Worm (Caenorhabditis elegans) whole organism, L1 larva: ENCODE data around the gene T05A7.3.

Experiments used
- C04F5.9 ChIP-seq: sonication (generic microtip); optimal IDR thresholded peaks from 2 replicates; lab custom pipeline; 2016; ENCODE audit warnings: missing genetic modification characterization, missing compliant biosample characterization
- aha-1 ChIP-seq: fragments of 150-350 bp; optimal IDR thresholded peaks from 2 replicates; lab custom pipeline; 2014; ENCODE audit warnings: missing biosample characterization, missing genetic modification characterization
- blmp-1 ChIP-seq: fragments of 150-350 bp; optimal IDR thresholded peaks from 2 replicates; lab custom pipeline; 2014; ENCODE audit warnings: missing biosample characterization, missing genetic modification characterization
- ceh-63 ChIP-seq: fragments of 200-800 bp; sonication (Bioruptor generic); optimal IDR thresholded peaks from 2 replicates; lab custom pipeline; 2018; ENCODE audit warnings: mild to moderate bottlenecking, missing genetic modification characterization, missing compliant biosample characterization
- ceh-82 ChIP-seq, 3 experiments: fragments of 150-350 bp in 1 of 3; sonication (generic microtip) in 2 of 3; optimal IDR thresholded peaks; 2 replicates each; lab custom pipeline; 2014 to 2017; ENCODE audit warnings: missing biosample characterization in 3 of 3, missing genetic modification characterization in 3 of 3
- dpl-1 ChIP-seq, 3 experiments: fragments of 150-350 bp in 2 of 3; sonication (generic microtip) in 1 of 3; optimal IDR thresholded peaks; 2 replicates each; lab custom pipeline; 2014 to 2017; ENCODE audit warnings: missing biosample characterization in 3 of 3, missing genetic modification characterization in 3 of 3, missing genetic modification reagents in 3 of 3
- efl-1 ChIP-seq, 4 experiments: fragments of 150-350 bp; optimal IDR thresholded peaks in 3 of 4; peaks in 1 of 4; 1 replicate in 1 of 4; 2 replicates in 3 of 4; lab custom pipeline; 2014; ENCODE audit warnings: missing biosample characterization in 2 of 4, missing genetic modification characterization in 2 of 4, missing genetic modification reagents in 2 of 4
- egl-13 ChIP-seq: sonication (generic microtip); optimal IDR thresholded peaks from 2 replicates; lab custom pipeline; 2016; ENCODE audit warnings: missing genotype, missing genetic modification reagents, missing genetic modification characterization, missing compliant biosample characterization
- elt-2 ChIP-seq: sonication (generic microtip); optimal IDR thresholded peaks from 2 replicates; lab custom pipeline; 2016; ENCODE audit warnings: missing genetic modification characterization, mild to moderate bottlenecking, inconsistent platforms, missing compliant biosample characterization, missing genetic modification reagents
- ets-5 ChIP-seq: fragments of 200-800 bp; sonication (Bioruptor generic); IDR thresholded peaks from 2 replicates; pipeline ENCODE4 v1.3.6; 2022; ENCODE audit warnings: missing genetic modification characterization, missing compliant biosample characterization
- fkh-10 ChIP-seq: sonication (generic microtip); optimal IDR thresholded peaks from 2 replicates; lab custom pipeline; 2017; ENCODE audit warnings: missing biosample characterization, missing genetic modification reagents, missing genetic modification characterization
- fkh-4 ChIP-seq: sonication (generic microtip); optimal IDR thresholded peaks from 2 replicates; lab custom pipeline; 2016; ENCODE audit warnings: missing compliant biosample characterization, missing genetic modification characterization, borderline replicate concordance
- fkh-8 ChIP-seq: sonication (generic microtip); optimal IDR thresholded peaks from 2 replicates; lab custom pipeline; 2016; ENCODE audit warnings: mild to moderate bottlenecking, missing genetic modification characterization, missing compliant biosample characterization
- fos-1 ChIP-seq: fragments of 150-350 bp; optimal IDR thresholded peaks from 2 replicates; lab custom pipeline; 2014; ENCODE audit warnings: missing biosample characterization, missing genetic modification characterization
- hlh-17 ChIP-seq: fragments of 200-800 bp; sonication (Bioruptor generic); optimal IDR thresholded peaks from 2 replicates; lab custom pipeline; 2018; ENCODE audit warnings: missing genetic modification characterization, mild to moderate bottlenecking, missing compliant biosample characterization, moderate library complexity, borderline replicate concordance
- hlh-4 ChIP-seq: sonication (generic microtip); optimal IDR thresholded peaks from 2 replicates; lab custom pipeline; 2016; ENCODE audit warnings: mild to moderate bottlenecking, missing genetic modification characterization, missing compliant biosample characterization
- hpl-2 ChIP-seq: fragments of 150-350 bp; optimal IDR thresholded peaks from 2 replicates; lab custom pipeline; 2014; ENCODE audit warnings: missing biosample characterization, missing genetic modification reagents, missing genetic modification characterization
- jun-1 ChIP-seq: fragments of 150-350 bp; optimal IDR thresholded peaks from 2 replicates; lab custom pipeline; 2014; ENCODE audit warnings: missing biosample characterization, missing genetic modification reagents, missing genetic modification characterization
- lin-14 ChIP-seq: fragments of 200-800 bp; sonication (Bioruptor generic); optimal IDR thresholded peaks from 2 replicates; lab custom pipeline; 2018; ENCODE audit warnings: mild to moderate bottlenecking, missing genetic modification characterization, moderate library complexity, missing compliant biosample characterization
- lin-35 ChIP-seq, 2 experiments: fragments of 150-350 bp; optimal IDR thresholded peaks; 2 replicates each; lab custom pipeline; 2014; ENCODE audit warnings: missing biosample characterization in 2 of 2, missing genetic modification characterization in 2 of 2, missing genetic modification reagents in 2 of 2
- lin-39 ChIP-seq: fragments of 150-350 bp; optimal IDR thresholded peaks from 2 replicates; lab custom pipeline; 2014; ENCODE audit warnings: missing biosample characterization, missing genetic modification reagents, missing genetic modification characterization
- lsy-2 ChIP-seq, 2 experiments: fragments of 150-350 bp; optimal IDR thresholded peaks; 2 replicates each; lab custom pipeline; 2014; ENCODE audit warnings: missing biosample characterization in 2 of 2, missing genetic modification characterization in 2 of 2
- nhr-11 ChIP-seq: fragments of 150-350 bp; optimal IDR thresholded peaks from 2 replicates; lab custom pipeline; 2014; ENCODE audit warnings: missing biosample characterization, missing genetic modification characterization
- nhr-20 ChIP-seq: sonication (generic microtip); optimal IDR thresholded peaks from 2 replicates; lab custom pipeline; 2016; ENCODE audit warnings: mild to moderate bottlenecking, missing genetic modification characterization, missing compliant biosample characterization
- nhr-237 ChIP-seq: fragments of 150-350 bp; optimal IDR thresholded peaks from 2 replicates; lab custom pipeline; 2014; ENCODE audit warnings: missing biosample characterization, missing genetic modification characterization
- nhr-71 ChIP-seq: sonication (generic microtip); optimal IDR thresholded peaks from 2 replicates; lab custom pipeline; 2016; ENCODE audit warnings: mild to moderate bottlenecking, missing genetic modification characterization, moderate library complexity, missing compliant biosample characterization
- nhr-76 ChIP-seq: sonication (generic microtip); optimal IDR thresholded peaks from 2 replicates; lab custom pipeline; 2017; ENCODE audit warnings: missing biosample characterization, missing genetic modification characterization
- nhr-77 ChIP-seq: fragments of 150-350 bp; optimal IDR thresholded peaks from 2 replicates; lab custom pipeline; 2014; ENCODE audit warnings: missing biosample characterization, missing genetic modification characterization
- nhr-84 ChIP-seq: sonication (generic microtip); optimal IDR thresholded peaks from 2 replicates; lab custom pipeline; 2017; ENCODE audit warnings: missing biosample characterization, missing genetic modification characterization
- nhr-85 ChIP-seq: sonication (generic microtip); peaks from one replicate; lab custom pipeline; 2016; ENCODE audit warnings: missing genetic modification characterization, inconsistent platforms, missing compliant biosample characterization
- nhr-90 ChIP-seq: sonication (generic microtip); optimal IDR thresholded peaks from 2 replicates; lab custom pipeline; 2016; ENCODE audit warnings: mild to moderate bottlenecking, missing genetic modification characterization, missing compliant biosample characterization; ENCODE audit not compliant: poor library complexity
- pag-3 ChIP-seq: sonication (generic microtip); optimal IDR thresholded peaks from 2 replicates; lab custom pipeline; 2017; ENCODE audit warnings: missing genetic modification characterization, mild to moderate bottlenecking, missing compliant biosample characterization, antibody characterized with exemption, borderline replicate concordance; ENCODE audit not compliant: insufficient read depth
- pax-3 ChIP-seq: fragments of 200-800 bp; sonication (Bioruptor generic); optimal IDR thresholded peaks from 2 replicates; lab custom pipeline; 2018; ENCODE audit warnings: mild to moderate bottlenecking, missing genetic modification characterization, moderate library complexity, missing compliant biosample characterization
- rnt-1 ChIP-seq: sonication (generic microtip); optimal IDR thresholded peaks from 2 replicates; lab custom pipeline; 2016; ENCODE audit warnings: mild to moderate bottlenecking, missing genetic modification characterization, moderate library complexity, missing compliant biosample characterization
- skn-1 ChIP-seq: fragments of 150-350 bp; optimal IDR thresholded peaks from 2 replicates; lab custom pipeline; 2014; ENCODE audit warnings: missing biosample characterization, missing genetic modification characterization
- snu-23 ChIP-seq: sonication (generic microtip); optimal IDR thresholded peaks from 2 replicates; lab custom pipeline; 2016; ENCODE audit warnings: missing genetic modification characterization, missing compliant biosample characterization
- swsn-7 ChIP-seq: sonication (generic microtip); optimal IDR thresholded peaks from 2 replicates; lab custom pipeline; 2016; ENCODE audit warnings: missing genetic modification characterization, missing compliant biosample characterization
- tlp-1 ChIP-seq: fragments of 150-350 bp; optimal IDR thresholded peaks from 2 replicates; lab custom pipeline; 2014; ENCODE audit warnings: missing biosample characterization, missing genetic modification characterization

The T05A7.3 gene

ce11 chrII:4677916-4678315 lies 2.3 kb downstream of the T05A7.3 start, which contains the start of gene T05A7.1:
Gene T05A7.1, plus strand, starts transcription at chrII:4678216.
- TF ChIP-seq fos-1 (tag; lab: Kevin White, UChicago) = no peak
- TF ChIP-seq lin-39 (tag; lab: Kevin White, UChicago) = no peak
- no peak for TF ChIP-seq swsn-7 (tag; lab: Kevin White, UChicago)
- no peak for TF ChIP-seq fkh-4 (tag; lab: Kevin White, UChicago)
- TF ChIP-seq pax-3 (tag; lab: Kevin White, UChicago) = no peak
- TF ChIP-seq nhr-237 (tag; lab: Kevin White, UChicago) = no peak
- TF ChIP-seq pag-3 (tag; lab: Kevin White, UChicago) = no peak
- no peak for TF ChIP-seq rnt-1 (tag; lab: Kevin White, UChicago)
- TF ChIP-seq nhr-85 = no peak

ce11 chrII:4681391-4681790 lies 5.8 kb downstream of the T05A7.3 start, which contains the start of gene T05A7.7:
Gene T05A7.7, minus strand, starts transcription at chrII:4681491.
- TF ChIP-seq blmp-1 (tag; lab: Kevin White, UChicago) = peak; percentile 43
- TF ChIP-seq swsn-7 (tag; lab: Kevin White, UChicago) = no peak

- TF ChIP-seq snu-23 (GFP tag; lab: Kevin White, UChicago) (no peak), nhr-77 (tag; lab: Kevin White, UChicago) (no peak), jun-1 (tag; lab: Kevin White, UChicago) (no peak)
These were observed 8.1 kb downstream of the T05A7.3 start, which contains the start of gene sre-40 for ce11 chrII:4683693-4684092. Gene sre-40, minus strand, starts transcription at chrII:4683793.

- TF ChIP-seq nhr-71 (tag; lab: Kevin White, UChicago) (no peak), C04F5.9 (tag; lab: Kevin White, UChicago) (no peak), ceh-82 (tag; optimal IDR thresholded peaks at IDR 0.05; lab: Kevin White, UChicago) (no peak), rnt-1 (tag; lab: Kevin White, UChicago) (no peak), egl-13 (tag; lab: Kevin White, UChicago) (no peak), fkh-10 (GFP tag; lab: Kevin White, UChicago) (no peak), nhr-84 (tag; lab: Kevin White, UChicago) (no peak), nhr-76 (tag; lab: Kevin White, UChicago) (no peak), elt-2 (no peak), nhr-85 (no peak), hlh-4 (tag; lab: Kevin White, UChicago) (no peak), hpl-2 (GFP tag; lab: Kevin White, UChicago) (no peak), fkh-8 (tag; lab: Kevin White, UChicago) (no peak)
These were observed 9.3 kb downstream of the T05A7.3 start for ce11 chrII:4684852-4685251.

ce11 chrII:4686941-4687340 lies 11.4 kb downstream of the T05A7.3 start, which contains the start of gene sre-39:
Gene sre-39, plus strand, starts transcription at chrII:4687241.
- TF ChIP-seq nhr-20 (tag; lab: Kevin White, UChicago) (no peak), aha-1 (tag; lab: Kevin White, UChicago) (no peak), skn-1 (tag; lab: Kevin White, UChicago) (no peak), swsn-7 (tag; lab: Kevin White, UChicago) (no peak), tlp-1 (tag; lab: Kevin White, UChicago) (no peak), nhr-90 (tag; lab: Kevin White, UChicago) (no peak)
- TF ChIP-seq, all 84 proteins: peak for 0

ce11 chrII:4689477-4689876 lies 13.9 kb downstream of the T05A7.3 start, which contains the start of gene F10G7.12:
Gene F10G7.12, plus strand, starts transcription at chrII:4689777.
- TF ChIP-seq pax-3 (tag; lab: Kevin White, UChicago) = no peak
- TF ChIP-seq, all 84 proteins: peak for 0

- TF ChIP-seq dpl-1 (GFP tag; optimal IDR thresholded peaks at IDR 0.05; lab: Kevin White, UChicago) = peak in 2 of 3 experiments; percentile 11 to 34
- no peak for TF ChIP-seq ets-5
- TF ChIP-seq fkh-10 (GFP tag; lab: Kevin White, UChicago) = no peak
- TF ChIP-seq hlh-17 (GFP tag; lab: Kevin White, UChicago) = no peak
- TF ChIP-seq nhr-85 = peak; percentile 42
- TF ChIP-seq efl-1 (optimal IDR thresholded peaks at IDR 0.05; lab: Kevin White, UChicago) = peak; percentile 33 to 68
- peak; percentile 17 to 92 for TF ChIP-seq efl-1 (GFP tag; optimal IDR thresholded peaks at IDR 0.05 in 1 of 2; lab: Kevin White, UChicago)
- TF ChIP-seq blmp-1 (tag; lab: Kevin White, UChicago) = peak; percentile 55
- TF ChIP-seq snu-23 (GFP tag; lab: Kevin White, UChicago) = peak; percentile 23
- no peak for TF ChIP-seq jun-1 (tag; lab: Kevin White, UChicago)
- peak; percentile 67 for TF ChIP-seq lin-14
- TF ChIP-seq lin-35 (GFP tag; optimal IDR thresholded peaks at IDR 0.05; lab: Kevin White, UChicago) = peak in 1 of 2 experiments; percentile 32
- TF ChIP-seq nhr-11 (tag; lab: Kevin White, UChicago) = no peak
- no peak for TF ChIP-seq ceh-63 (GFP tag; lab: Kevin White, UChicago)
- TF ChIP-seq lsy-2 (tag; optimal IDR thresholded peaks at IDR 0.05; lab: Kevin White, UChicago) = peak; percentile 31 to 52
- TF ChIP-seq nhr-71 (tag; lab: Kevin White, UChicago) = peak; percentile 9
These were observed 17.5 kb downstream of the T05A7.3 start, which contains the start of gene F10G7.5 for ce11 chrII:4693129-4693528. Gene F10G7.5, plus strand, starts transcription at chrII:4693414.
